Fruit fly (Drosophila melanogaster) whole organism, embryonic: ENCODE results near the gene CG5515.

Source experiments
- Atf6 ChIP-seq: fragments of 200-800 bp; sonication (Bioruptor generic); IDR thresholded peaks from 2 replicates; pipeline ENCODE4 v1.3.6; 2022; ENCODE audit warnings: missing biosample characterization, missing genetic modification characterization
- BtbVII ChIP-seq: fragments of 200-800 bp; sonication (Bioruptor generic); optimal IDR thresholded peaks from 3 replicates; lab custom pipeline; 2017; ENCODE audit warnings: missing biosample characterization, mild to moderate bottlenecking, missing genetic modification characterization
- CG10543 ChIP-seq: fragments of 200-800 bp; sonication (Bioruptor generic); optimal IDR thresholded peaks from 3 replicates; lab custom pipeline; 2017; ENCODE audit warnings: missing biosample characterization, mild to moderate bottlenecking, missing genetic modification characterization, moderate library complexity
- CG11696 ChIP-seq: fragments of 200-800 bp; sonication (Bioruptor generic); IDR thresholded peaks from 2 replicates; pipeline ENCODE4 v1.3.6; 2022; ENCODE audit warnings: missing biosample characterization, missing genetic modification characterization
- CG13123 ChIP-seq: fragments of 200-800 bp; sonication (Bioruptor generic); optimal IDR thresholded peaks from 2 replicates; lab custom pipeline; 2016; ENCODE audit warnings: missing biosample characterization, missing genetic modification characterization
- CG13624 ChIP-seq: fragments of 200-800 bp; sonication (Bioruptor generic); optimal IDR thresholded peaks from 2 replicates; lab custom pipeline; 2016; ENCODE audit warnings: missing biosample characterization, missing genetic modification characterization
- CG14860 ChIP-seq: fragments of 200-800 bp; sonication (Bioruptor generic); IDR thresholded peaks from 3 replicates; pipeline ENCODE4 v1.3.6; 2022; ENCODE audit warnings: missing biosample characterization, missing genetic modification characterization; ENCODE audit not compliant: partially characterized antibody
- CG15269 ChIP-seq: fragments of 200-800 bp; sonication (Bioruptor generic); optimal IDR thresholded peaks from 2 replicates; lab custom pipeline; 2018; ENCODE audit warnings: missing biosample characterization, mild to moderate bottlenecking, missing genetic modification characterization, moderate library complexity
- CG18619 ChIP-seq: fragments of 200-800 bp; sonication (Bioruptor generic); optimal IDR thresholded peaks from 3 replicates; lab custom pipeline; 2017; ENCODE audit warnings: missing biosample characterization, mild to moderate bottlenecking, missing genetic modification characterization
- CG3726 ChIP-seq: fragments of 200-800 bp; sonication (Bioruptor generic); IDR thresholded peaks from 3 replicates; pipeline ENCODE4, ENCODE4 v1.3.6; 2022; ENCODE audit warnings: missing biosample characterization, missing genetic modification characterization
- CG4282 ChIP-seq: fragments of 200-800 bp; sonication (Bioruptor generic); optimal IDR thresholded peaks from 2 replicates; lab custom pipeline; 2016; ENCODE audit warnings: missing biosample characterization, missing genetic modification characterization
- CG7271 ChIP-seq: fragments of 200-800 bp; sonication (Bioruptor generic); optimal IDR thresholded peaks from 2 replicates; lab custom pipeline; 2018; ENCODE audit warnings: missing biosample characterization, mild to moderate bottlenecking, missing genetic modification characterization, moderate library complexity
- CG8281 ChIP-seq: fragments of 200-800 bp; sonication (Bioruptor generic); optimal IDR thresholded peaks from 2 replicates; lab custom pipeline; 2018; ENCODE audit warnings: missing biosample characterization, mild to moderate bottlenecking, missing genetic modification characterization, moderate library complexity
- CG9932 ChIP-seq: fragments of 200-800 bp; sonication (Bioruptor generic); IDR thresholded peaks from 2 replicates; pipeline ENCODE4 v1.3.6; 2022; ENCODE audit warnings: missing biosample characterization, missing genetic modification characterization
- D19A ChIP-seq: fragments of 200-800 bp; optimal IDR thresholded peaks from 3 replicates; lab custom pipeline; 2019; ENCODE audit warnings: missing biosample characterization, mild to moderate bottlenecking, missing genetic modification characterization, moderate library complexity
- Dek ChIP-seq: fragments of 200-800 bp; sonication (Bioruptor generic); optimal IDR thresholded peaks from 3 replicates; lab custom pipeline; 2019; ENCODE audit warnings: missing biosample characterization, mild to moderate bottlenecking, missing genetic modification characterization, moderate library complexity
- Doc2 ChIP-seq: fragments of 200-800 bp; sonication (Bioruptor generic); IDR thresholded peaks from 2 replicates; pipeline ENCODE4 v1.3.6; 2022; ENCODE audit warnings: missing biosample characterization, missing genetic modification characterization
- Drgx ChIP-seq: fragments of 200-800 bp; sonication (Bioruptor generic); IDR thresholded peaks from 2 replicates; pipeline ENCODE4 v1.3.6; 2022; ENCODE audit warnings: missing biosample characterization, missing genetic modification characterization
- H15 ChIP-seq: fragments of 200-800 bp; sonication (Bioruptor generic); IDR thresholded peaks from 3 replicates; pipeline ENCODE4 v1.3.6; 2022; ENCODE audit warnings: missing biosample characterization, missing genetic modification characterization
- HHEX ChIP-seq: fragments of 200-800 bp; sonication (Bioruptor generic); optimal IDR thresholded peaks from 3 replicates; lab custom pipeline; 2017; ENCODE audit warnings: missing biosample characterization, mild to moderate bottlenecking, missing genetic modification characterization, missing genetic modification reagents
- Hey ChIP-seq: fragments of 200-800 bp; sonication (Bioruptor generic); optimal IDR thresholded peaks from 3 replicates; lab custom pipeline; 2018; ENCODE audit warnings: missing biosample characterization, mild to moderate bottlenecking, missing genetic modification characterization
- HmgZ ChIP-seq: fragments of 200-800 bp; sonication (Bioruptor generic); optimal IDR thresholded peaks from 2 replicates; lab custom pipeline; 2018; ENCODE audit warnings: missing biosample characterization, mild to moderate bottlenecking, missing genetic modification characterization
- Hr39 ChIP-seq: fragments of >200 bp; optimal IDR thresholded peaks from 2 replicates; lab custom pipeline; 2017
- NFAT ChIP-seq: fragments of 200-800 bp; sonication (Bioruptor generic); IDR thresholded peaks from 2 replicates; pipeline ENCODE4 v1.3.6; 2022; ENCODE audit warnings: missing biosample characterization, missing genetic modification characterization
- Sox102F ChIP-seq: fragments of 200-800 bp; sonication (Bioruptor generic); optimal IDR thresholded peaks from 2 replicates; lab custom pipeline; 2018; ENCODE audit warnings: missing biosample characterization, mild to moderate bottlenecking, missing genetic modification characterization, moderate library complexity
- Spps ChIP-seq: fragments of 200-800 bp; sonication (Bioruptor generic); optimal IDR thresholded peaks from 2 replicates; lab custom pipeline; 2018; ENCODE audit warnings: missing biosample characterization, mild to moderate bottlenecking, missing genetic modification characterization
- YL-1 ChIP-seq: fragments of 200-800 bp; sonication (Bioruptor generic); optimal IDR thresholded peaks from 3 replicates; lab custom pipeline; 2017; ENCODE audit warnings: missing biosample characterization, mild to moderate bottlenecking, missing genetic modification characterization
- amos ChIP-seq: fragments of 200-800 bp; sonication (Bioruptor generic); IDR thresholded peaks from 2 replicates; pipeline ENCODE4 v1.3.6; 2022; ENCODE audit warnings: missing biosample characterization, missing genetic modification characterization; ENCODE audit not compliant: partially characterized antibody
- az2 ChIP-seq: fragments of 200-800 bp; sonication (Bioruptor generic); optimal IDR thresholded peaks from 3 replicates; lab custom pipeline; 2016; ENCODE audit warnings: missing biosample characterization, missing genetic modification characterization
- bowl ChIP-seq: fragments of 200-800 bp; sonication (Bioruptor generic); IDR thresholded peaks from 2 replicates; pipeline ENCODE4 v1.3.6; 2022; ENCODE audit warnings: missing biosample characterization, missing genetic modification characterization
- ci ChIP-seq: fragments of 200-800 bp; sonication (Bioruptor generic); IDR thresholded peaks from 3 replicates; pipeline ENCODE4 v1.3.6; 2022; ENCODE audit warnings: missing biosample characterization, missing genetic modification characterization
- cwo ChIP-seq: fragments of 200-800 bp; sonication (Bioruptor generic); optimal IDR thresholded peaks from 3 replicates; lab custom pipeline; 2017; ENCODE audit warnings: missing biosample characterization, missing genetic modification characterization, mild to moderate bottlenecking, moderate library complexity, missing genetic modification reagents
- dpn ChIP-seq, 2 experiments: fragments of 200-800 bp; sonication (Bioruptor generic); optimal IDR thresholded peaks; 3 replicates each; lab custom pipeline; 2016; ENCODE audit warnings: missing biosample characterization in 2 of 2, missing genetic modification characterization in 2 of 2
- en ChIP-seq: fragments of 200-800 bp; sonication (Bioruptor generic); optimal IDR thresholded peaks from 2 replicates; lab custom pipeline; 2016; ENCODE audit warnings: missing biosample characterization, missing genetic modification characterization
- fd3F ChIP-seq: fragments of 200-800 bp; sonication (Bioruptor generic); optimal IDR thresholded peaks from 2 replicates; lab custom pipeline; 2018; ENCODE audit warnings: missing biosample characterization, mild to moderate bottlenecking, missing genetic modification characterization, moderate library complexity
- fd64A ChIP-seq: fragments of 200-800 bp; sonication (Bioruptor generic); optimal IDR thresholded peaks from 3 replicates; lab custom pipeline; 2018; ENCODE audit warnings: missing biosample characterization, mild to moderate bottlenecking, missing genetic modification characterization
- h ChIP-seq: fragments of >200 bp; optimal IDR thresholded peaks from 2 replicates; lab custom pipeline; 2017
- mirr ChIP-seq: fragments of 200-800 bp; sonication (Bioruptor generic); optimal IDR thresholded peaks from 3 replicates; lab custom pipeline; 2018; ENCODE audit warnings: missing biosample characterization, mild to moderate bottlenecking, missing genetic modification characterization
- pan ChIP-seq, 4 experiments: fragments of >200 bp in 3 of 4; fragments of 200-800 bp in 1 of 4; sonication (Bioruptor generic) in 1 of 4; optimal IDR thresholded peaks in 3 of 4; IDR thresholded peaks in 1 of 4; 2 replicates each; pipeline versions ENCODE4 v1.3.6 to Lab custom; 2017 to 2022; ENCODE audit warnings: missing biosample characterization in 2 of 4, missing genetic modification characterization in 2 of 4, mixed read lengths in 1 of 4
- pnt ChIP-seq: fragments of 200-800 bp; sonication (Bioruptor generic); optimal IDR thresholded peaks from 3 replicates; lab custom pipeline; 2016; ENCODE audit warnings: missing biosample characterization, missing genetic modification characterization
- ro ChIP-seq: fragments of 200-800 bp; sonication (Bioruptor generic); IDR thresholded peaks from 2 replicates; pipeline ENCODE4 v1.3.6; 2022; ENCODE audit warnings: missing biosample characterization, missing genetic modification characterization
- shn ChIP-seq: fragments of 200-800 bp; sonication (Bioruptor generic); optimal IDR thresholded peaks from 3 replicates; lab custom pipeline; 2016; ENCODE audit warnings: missing biosample characterization, missing genetic modification characterization
- so ChIP-seq: fragments of 200-800 bp; sonication (Bioruptor generic); IDR thresholded peaks from 3 replicates; pipeline ENCODE4 v1.3.6; 2022; ENCODE audit warnings: missing biosample characterization, missing genetic modification characterization
- stwl ChIP-seq: fragments of 200-800 bp; sonication (Bioruptor generic); optimal IDR thresholded peaks from 3 replicates; lab custom pipeline; 2018; ENCODE audit warnings: missing biosample characterization, mild to moderate bottlenecking, missing genetic modification characterization, moderate library complexity
- tio ChIP-seq: fragments of 200-800 bp; sonication (Bioruptor generic); optimal IDR thresholded peaks from 2 replicates; lab custom pipeline; 2017; ENCODE audit warnings: missing biosample characterization, missing genetic modification characterization, inconsistent platforms
- toy ChIP-seq: fragments of 200-800 bp; sonication (Bioruptor generic); IDR thresholded peaks from 2 replicates; pipeline ENCODE4 v1.3.6; 2022; ENCODE audit warnings: missing biosample characterization, missing genetic modification characterization
- usp ChIP-seq: fragments of >200 bp; optimal IDR thresholded peaks from 2 replicates; lab custom pipeline; 2017; ENCODE audit warnings: missing biosample characterization, missing genetic modification characterization
- vnd ChIP-seq: fragments of 200-800 bp; sonication (Bioruptor generic); IDR thresholded peaks from 3 replicates; pipeline ENCODE4 v1.3.6; 2022; ENCODE audit warnings: missing biosample characterization, missing genetic modification characterization; ENCODE audit not compliant: partially characterized antibody
- wek ChIP-seq: fragments of 200-800 bp; sonication (Bioruptor generic); optimal IDR thresholded peaks from 3 replicates; lab custom pipeline; 2018; ENCODE audit warnings: missing biosample characterization, mild to moderate bottlenecking, missing genetic modification characterization, moderate library complexity
- z ChIP-seq: fragments of 200-800 bp; sonication (Bioruptor generic); IDR thresholded peaks from 3 replicates; pipeline ENCODE4 v1.3.6; 2022; ENCODE audit warnings: missing biosample characterization, missing genetic modification characterization

Gene CG5515

dm6 chr3R:24161173-24161811 is 27.4 kb downstream of the CG5515 start, which contains the start of the genes Myo95E and TBC1d7 (continued):
- TF ChIP-seq Drgx (GFP tag; lab: Robert Waterston, UW) (peak; percentile 89), CG13123 (GFP tag; lab: Kevin White, UChicago) (peak; percentile 70), ro (GFP tag; lab: Robert Waterston, UW) (peak; percentile 72), CG18619 (GFP tag; lab: Kevin White, UChicago) (peak; percentile 77), z (peak; percentile 51; the same call in 1 of the 3 replicates), D19A (tag; lab: Kevin White, UChicago) (peak; percentile 99), HmgZ (tag; lab: Kevin White, UChicago) (peak; percentile 85), Doc2 (GFP tag; lab: Robert Waterston, UW) (peak; percentile 75; the same call in 1 of the 2 replicates), pan (optimal IDR thresholded peaks at IDR 0.05; lab: Kevin White, UChicago) (peak in 1 of 2 experiments; percentile 36), pan (GFP tag; optimal IDR thresholded peaks at IDR 0.05 in 1 of 2, IDR thresholded peaks at IDR 0.05 in 1 of 2) (peak in 1 of 2 experiments; percentile 96), NFAT (GFP tag; lab: Robert Waterston, UW) (peak; percentile 87), stwl (tag; lab: Kevin White, UChicago) (peak; percentile 56), cwo (GFP tag; lab: Kevin White, UChicago) (peak; percentile 76), Hr39 (lab: Kevin White, UChicago) (no peak), shn (GFP tag; lab: Kevin White, UChicago) (peak; percentile 15), H15 (GFP tag; lab: Robert Waterston, UW) (peak; percentile 93), CG4282 (no peak), CG8281 (tag; lab: Kevin White, UChicago) (no peak), az2 (peak; percentile 87), Spps (tag; lab: Kevin White, UChicago) (peak; percentile 67), CG7271 (peak; percentile 60), toy (GFP tag; lab: Robert Waterston, UW) (peak; percentile 69), Dek (tag; lab: Kevin White, UChicago) (peak; percentile 90), Hey (no peak), CG13624 (GFP tag; lab: Kevin White, UChicago) (peak; percentile 55), usp (GFP tag; lab: Kevin White, UChicago) (no peak), CG10543 (no peak), CG14860 (peak; percentile 55; the same call in 2 of the 3 replicates), vnd (GFP tag; lab: Robert Waterston, UW) (peak; percentile 59; the same call in 1 of the 3 replicates), tio (no peak), fd3F (GFP tag; lab: Kevin White, UChicago) (peak; percentile 81), bowl (GFP tag; lab: Robert Waterston, UW) (peak; percentile 79), h (no peak), CG15269 (peak; percentile 91), mirr (no peak), en (no peak), wek (GFP tag; lab: Kevin White, UChicago) (no peak), HHEX (peak; percentile 75), dpn (GFP tag; optimal IDR thresholded peaks at IDR 0.05; lab: Kevin White, UChicago) (peak; percentile 7 to 91), pnt (peak; percentile 9), CG3726 (GFP tag; lab: Robert Waterston, UW) (peak; percentile 89), amos (GFP tag; lab: Robert Waterston, UW) (peak; percentile 59), CG11696 (peak; percentile 72), CG9932 (peak; percentile 97), ci (peak; percentile 90), Sox102F (GFP tag; lab: Kevin White, UChicago) (peak; percentile 91), so (GFP tag; lab: Robert Waterston, UW) (peak; percentile 93), Atf6 (GFP tag; lab: Robert Waterston, UW) (peak; percentile 96), BtbVII (GFP tag; lab: Kevin White, UChicago) (peak; percentile 44), fd64A (GFP tag; lab: Kevin White, UChicago) (no peak), YL-1 (peak; percentile 76)
